Worm (Caenorhabditis elegans): ENCODE results near the gene F08G2.8.
A peak's percentile ranks its signal among the peaks of the same experiment; 100 is the strongest.
"Not testable (repeated sequence)": the region's sequence is repeated elsewhere in the genome, so short reads cannot be mapped to it uniquely, and the experiment has no call there.

The F08G2.8 gene

DNA sequence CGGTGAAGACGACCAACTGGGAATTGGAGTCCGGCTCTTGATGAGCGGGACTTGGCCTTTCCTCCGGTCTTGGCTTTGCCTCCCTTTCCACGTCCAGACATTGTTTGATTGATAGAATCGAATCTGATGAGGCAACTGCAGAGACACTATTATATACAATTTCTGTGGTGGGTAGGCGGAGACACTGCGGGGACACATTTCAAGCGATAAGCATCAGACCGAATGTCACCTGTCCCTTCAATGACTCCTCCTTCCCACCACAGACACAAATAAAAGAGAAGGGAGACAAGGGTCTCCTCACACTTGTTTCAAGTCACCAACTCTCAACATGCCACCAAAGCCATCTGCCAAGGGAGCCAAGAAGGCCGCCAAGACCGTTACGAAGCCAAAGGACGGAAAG is 34.1 kb upstream of the F08G2.8 start, which contains the start of gene his-16:
TSS of gene his-16 (minus strand) at position 101 of the 400 bp plus-strand sequence.
- TF ChIP-seq nhr-12, nhr-23, fos-1 (tag; optimal IDR thresholded peaks at IDR 0.05): not testable (repeated sequence)

DNA sequence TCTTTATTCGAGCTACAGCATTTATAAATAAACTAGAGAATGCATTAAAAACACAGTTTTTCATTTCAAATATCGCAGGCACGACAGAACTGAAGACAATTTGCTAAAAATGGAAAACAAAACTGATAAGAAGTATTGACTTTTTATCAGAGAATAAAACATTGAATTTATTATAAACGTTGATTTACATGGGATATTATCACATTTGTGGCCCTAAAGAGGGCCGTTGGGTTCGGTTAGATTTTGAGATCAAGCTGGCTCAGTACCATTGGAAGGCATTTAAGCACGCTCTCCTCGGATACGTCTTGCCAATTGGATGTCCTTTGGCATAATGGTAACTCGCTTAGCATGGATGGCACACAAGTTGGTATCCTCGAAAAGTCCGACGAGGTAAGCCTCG is 27.5 kb upstream of the F08G2.8 start:
- TF ChIP-seq elt-2 (tag; optimal IDR thresholded peaks at IDR 0.05) = peak; percentile 34

DNA sequence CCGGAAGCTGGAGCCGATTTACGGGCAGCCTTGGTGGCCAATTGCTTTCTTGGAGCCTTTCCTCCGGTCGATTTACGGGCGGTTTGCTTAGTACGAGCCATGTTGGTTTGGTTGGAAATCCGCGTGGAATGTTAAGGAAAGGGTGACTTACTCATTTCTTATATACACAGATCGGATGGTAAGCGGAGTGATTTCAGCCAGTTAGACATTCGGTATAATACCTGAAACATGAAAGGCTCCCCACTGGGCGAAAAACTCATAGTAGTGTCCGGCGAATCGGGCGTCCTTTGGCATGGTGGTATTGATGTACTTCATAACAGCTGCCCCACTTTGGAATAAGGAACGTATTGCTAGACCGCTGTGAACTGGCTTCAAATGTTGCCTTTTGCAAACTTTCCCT is 23.5 kb upstream of the F08G2.8 start, which contains the start of gene his-42:
TSS of gene his-42 (minus strand) at position 101 of the 400 bp plus-strand sequence.
- no peak for TF ChIP-seq nhr-11 (tag; optimal IDR thresholded peaks at IDR 0.05)
- no peak for TF ChIP-seq ama-1 (optimal IDR thresholded peaks at IDR 0.05)
- TF ChIP-seq unc-62 (GFP tag; optimal IDR thresholded peaks at IDR 0.05) = no peak
- no peak for TF ChIP-seq hmg-11 (tag; optimal IDR thresholded peaks at IDR 0.05)
- no peak for TF ChIP-seq lin-15B (tag; optimal IDR thresholded peaks at IDR 0.05)
- TF ChIP-seq nhr-12 (tag; optimal IDR thresholded peaks at IDR 0.05) = no peak
- TF ChIP-seq eor-1 (tag; optimal IDR thresholded peaks at IDR 0.05) = no peak
- TF ChIP-seq lin-39 (tag; optimal IDR thresholded peaks at IDR 0.05) = no peak
- TF ChIP-seq R02D3.7 (tag; optimal IDR thresholded peaks at IDR 0.05) = no peak
- no peak for TF ChIP-seq mdl-1 (tag; optimal IDR thresholded peaks at IDR 0.05)
- no peak for TF ChIP-seq unc-39 (tag; optimal IDR thresholded peaks at IDR 0.05)
- TF ChIP-seq fkh-2 (tag; optimal IDR thresholded peaks at IDR 0.05) = no peak
- TF ChIP-seq sea-2 (GFP tag; optimal IDR thresholded peaks at IDR 0.05) = no peak
- TF ChIP-seq nhr-23 (tag; optimal IDR thresholded peaks at IDR 0.05) = no peak
- TF ChIP-seq elt-2 (tag; optimal IDR thresholded peaks at IDR 0.05) = no peak
- no peak for TF ChIP-seq nfya-1 (tag; optimal IDR thresholded peaks at IDR 0.05; ENCODE audit: insufficient read depth)
- no peak for TF ChIP-seq jun-1 (tag; optimal IDR thresholded peaks at IDR 0.05)
- no peak for TF ChIP-seq nhr-25 (tag; optimal IDR thresholded peaks at IDR 0.05)

DNA sequence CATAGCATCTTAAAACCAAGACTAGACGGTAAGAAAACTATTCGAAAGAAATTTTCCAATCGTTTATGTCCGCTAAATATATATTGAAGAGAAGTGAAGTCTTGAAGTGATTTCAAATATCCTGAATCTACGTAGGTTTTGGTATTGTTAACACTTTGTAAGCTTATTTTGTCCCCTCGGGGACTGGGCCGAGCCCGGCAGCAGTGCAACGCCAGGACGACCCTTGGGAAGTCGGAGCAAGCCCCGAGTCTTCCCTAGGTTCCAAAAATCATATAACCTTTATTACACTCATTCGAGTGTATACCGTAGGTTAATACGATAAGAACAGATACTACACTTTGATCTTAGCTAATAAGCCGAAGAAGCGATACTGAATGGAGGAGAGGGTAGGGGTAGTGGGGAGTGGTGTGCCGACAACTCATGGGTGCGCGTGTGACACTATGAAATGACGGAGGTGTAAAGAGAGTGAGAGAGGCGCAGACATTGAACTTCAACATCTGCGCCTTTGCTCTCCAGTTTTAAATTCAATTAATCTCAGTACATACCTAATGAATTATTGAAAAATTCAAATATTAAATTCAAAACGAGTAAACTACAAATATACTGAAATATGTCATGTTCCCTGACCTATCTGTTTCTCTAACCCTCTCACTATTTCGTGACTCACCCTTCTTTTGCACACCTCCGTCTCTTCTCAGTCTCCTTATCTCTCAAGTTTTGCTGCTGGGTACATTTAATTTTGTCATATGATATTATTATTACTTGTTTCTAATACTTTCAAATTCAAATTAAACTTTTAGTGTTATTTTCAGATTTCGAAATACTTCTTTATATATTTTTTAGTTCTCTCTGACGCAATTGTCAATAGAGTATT is 22.7 kb upstream of the F08G2.8 start:
- TF ChIP-seq nhr-43 (tag; optimal IDR thresholded peaks at IDR 0.05; ENCODE audit: poor library complexity, severe bottlenecking) = peak; percentile 54
- TF ChIP-seq tbx-2 (tag; optimal IDR thresholded peaks at IDR 0.05) = peak; percentile 5
- peak; percentile 66 for TF ChIP-seq nhr-25 (tag; optimal IDR thresholded peaks at IDR 0.05)
- peak; percentile 33 for TF ChIP-seq aly-2 (tag; optimal IDR thresholded peaks at IDR 0.05)
- peak; percentile 90 for TF ChIP-seq nhr-77 (tag; optimal IDR thresholded peaks at IDR 0.05)
- peak; percentile 50 for TF ChIP-seq hmg-11 (tag; optimal IDR thresholded peaks at IDR 0.05)
- peak in 1 of 3 experiments; percentile 36 for TF ChIP-seq elt-3 (tag; optimal IDR thresholded peaks at IDR 0.05)
- TF ChIP-seq snpc-4 (tag; optimal IDR thresholded peaks at IDR 0.05) = peak; percentile 91
- peak; percentile 30 for TF ChIP-seq nfya-1 (tag; optimal IDR thresholded peaks at IDR 0.05; ENCODE audit: insufficient read depth)
- peak; percentile 35 for TF ChIP-seq fos-1 (tag; optimal IDR thresholded peaks at IDR 0.05)
- peak; percentile 30 for TF ChIP-seq pqm-1 (tag; optimal IDR thresholded peaks at IDR 0.05)
- TF ChIP-seq ceh-28 (tag; optimal IDR thresholded peaks at IDR 0.05) = peak; percentile 26
- TF ChIP-seq nhr-23 (tag; optimal IDR thresholded peaks at IDR 0.05) = peak; percentile 20
- TF ChIP-seq ama-1 (optimal IDR thresholded peaks at IDR 0.05) = peak; percentile 79
- peak; percentile 45 for TF ChIP-seq R02D3.7 (tag; optimal IDR thresholded peaks at IDR 0.05)
- TF ChIP-seq pha-4 (tag; optimal IDR thresholded peaks at IDR 0.05) = peak; percentile 89
- peak; percentile 54 for TF ChIP-seq elt-2 (tag; optimal IDR thresholded peaks at IDR 0.05)
- peak; percentile 43 for TF ChIP-seq jun-1 (tag; optimal IDR thresholded peaks at IDR 0.05)

DNA sequence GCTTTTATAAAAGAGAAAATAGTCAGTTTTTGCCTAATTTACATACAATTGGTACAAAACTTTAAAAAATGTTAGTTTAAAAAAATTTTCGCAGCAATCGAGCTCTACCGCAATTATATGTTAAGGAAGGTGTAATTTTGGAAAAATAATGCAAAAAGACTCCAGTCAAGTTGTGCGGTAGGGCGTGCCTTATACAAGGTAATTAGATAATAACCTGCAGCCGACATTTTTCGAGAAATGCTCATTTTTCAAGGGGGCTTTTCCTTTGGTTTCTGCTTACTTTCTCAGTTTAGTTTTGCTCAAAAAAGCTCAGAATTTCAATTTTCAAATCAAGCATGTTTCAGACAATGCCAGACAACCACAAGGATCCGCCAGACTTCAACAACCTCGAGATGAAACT is 21.8 kb upstream of the F08G2.8 start, which contains the start of gene F08G2.4:
TSS of gene F08G2.4 (plus strand) at position 348 of the 400 bp plus-strand sequence.
- TF ChIP-seq ZK546.5 (tag; optimal IDR thresholded peaks at IDR 0.05) = no peak

- TF ChIP-seq elt-3 (tag; optimal IDR thresholded peaks at IDR 0.05) (no peak), lin-15B (tag; optimal IDR thresholded peaks at IDR 0.05) (no peak), fkh-10 (GFP tag; optimal IDR thresholded peaks at IDR 0.05) (no peak), pha-4 (tag; optimal IDR thresholded peaks at IDR 0.05) (peak; percentile 2), pqm-1 (tag; optimal IDR thresholded peaks at IDR 0.05) (peak; percentile 42)
These were observed 18.6 kb upstream of the F08G2.8 start, which contains the start of gene F08G2.5 for ce11 chrII:13833505-13833904. F08G2.5 (minus strand) TSS chrII:13833631.
